Fruit fly (Drosophila melanogaster): ENCODE measurements around the gene RpL30.

RpL30 gene

DNA sequence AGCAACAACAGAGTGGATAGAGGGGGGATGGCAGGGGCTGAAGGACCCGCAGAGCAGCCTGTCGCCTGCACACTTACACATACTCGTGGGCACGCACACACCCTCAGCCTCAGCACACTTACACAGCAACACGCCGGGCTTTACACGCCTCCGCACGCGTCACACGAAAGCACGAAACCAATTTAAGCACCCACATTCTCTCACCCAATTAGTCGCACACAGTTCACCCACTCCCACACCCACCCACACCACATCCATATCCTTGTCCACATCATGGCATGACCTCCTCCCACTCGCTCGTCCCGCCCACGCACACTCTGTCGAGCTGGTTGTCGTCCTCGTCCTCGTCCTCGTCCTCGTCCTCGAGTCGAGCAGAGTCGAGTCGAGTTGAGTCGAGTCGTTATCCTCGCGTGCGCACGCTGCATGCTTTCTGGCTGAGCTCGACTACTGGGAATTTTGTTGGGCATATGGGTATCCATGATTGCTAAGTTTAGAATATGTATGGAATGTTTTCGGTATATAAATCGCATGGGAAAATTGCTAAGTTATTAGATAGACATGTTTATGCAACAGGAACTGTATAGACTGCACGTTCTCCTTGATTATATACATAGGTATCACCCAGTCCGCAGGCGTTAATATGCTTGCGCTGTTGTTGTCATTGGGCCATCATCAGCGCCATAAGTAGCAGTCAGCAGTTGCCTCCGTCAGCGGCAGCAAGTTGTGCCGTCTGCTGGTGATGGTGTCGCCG lies 3.0 kb upstream of the RpL30 start:
- TF ChIP-seq CG17801 (GFP tag; optimal IDR thresholded peaks at IDR 0.05; ENCODE audit: partially characterized antibody) = no peak

DNA sequence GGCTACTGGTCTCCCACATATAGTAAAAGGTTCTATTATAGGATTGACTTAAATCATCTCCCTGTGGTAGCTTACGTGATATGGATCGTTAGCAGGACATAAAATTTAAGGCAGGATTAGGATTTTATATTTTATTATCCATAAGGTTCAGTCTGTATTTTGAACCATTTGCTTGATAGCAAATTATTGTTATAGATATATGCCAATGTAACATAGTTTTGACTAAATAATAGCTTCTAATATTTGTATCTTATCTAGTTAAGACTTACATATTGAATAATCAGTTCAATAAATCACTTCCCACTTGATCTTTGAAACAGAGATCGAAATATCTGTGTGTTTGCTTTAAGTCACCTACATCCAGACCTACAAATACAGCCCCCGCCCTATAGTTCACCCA lies 1.5 kb upstream of the RpL30 start, which contains the start of gene robl37BC:
TSS of gene robl37BC (plus strand) at position 301 of the 400 bp plus-strand sequence.
- no peak for TF ChIP-seq CG17801 (GFP tag; optimal IDR thresholded peaks at IDR 0.05; ENCODE audit: partially characterized antibody)

DNA sequence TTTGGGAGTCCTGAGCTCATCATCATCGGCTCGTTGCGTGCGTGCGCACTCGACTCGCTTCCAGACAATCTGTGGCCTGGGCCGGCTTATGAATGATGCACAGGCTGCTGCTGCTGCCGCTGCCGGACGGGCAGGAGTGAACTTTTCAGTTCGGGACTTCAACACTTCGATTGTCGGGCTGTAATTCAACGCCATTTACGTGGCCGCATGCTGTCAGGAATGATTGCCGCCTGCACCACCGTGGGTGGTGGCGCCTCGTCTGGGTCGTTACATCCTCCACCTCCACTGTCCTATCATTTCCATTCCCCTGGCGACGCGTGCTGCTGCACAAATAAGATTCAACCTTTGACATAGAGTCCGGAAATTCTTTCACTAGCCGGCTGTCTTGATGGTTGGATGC lies 931 bp upstream of the RpL30 start:
- no peak for TF ChIP-seq CG17801 (GFP tag; optimal IDR thresholded peaks at IDR 0.05; ENCODE audit: partially characterized antibody)

DNA sequence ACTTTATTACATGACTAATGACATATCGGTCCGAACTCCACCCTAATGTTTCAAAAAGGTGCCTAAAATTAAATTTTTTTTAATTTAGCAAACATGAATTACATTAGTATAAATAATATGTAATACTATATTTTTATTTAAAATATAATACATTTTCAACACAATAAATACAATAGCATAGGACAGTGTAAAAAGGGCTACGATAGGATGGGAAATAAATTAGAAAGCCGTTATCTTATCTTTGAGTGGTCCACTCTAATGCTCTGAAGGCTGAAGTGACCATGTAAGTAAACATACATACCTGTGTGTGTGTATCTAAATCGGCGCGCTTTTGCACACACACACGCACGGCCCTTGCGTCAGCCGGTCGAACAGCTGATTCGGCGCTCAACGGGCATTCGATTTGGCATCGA lies 6.1 kb downstream of the RpL30 start, which contains the start of gene CG31793:
TSS of gene CG31793 (plus strand) at position 409 of the 413 bp plus-strand sequence.
- TF ChIP-seq CG17801 (GFP tag; optimal IDR thresholded peaks at IDR 0.05; ENCODE audit: partially characterized antibody) = peak; percentile 73

DNA sequence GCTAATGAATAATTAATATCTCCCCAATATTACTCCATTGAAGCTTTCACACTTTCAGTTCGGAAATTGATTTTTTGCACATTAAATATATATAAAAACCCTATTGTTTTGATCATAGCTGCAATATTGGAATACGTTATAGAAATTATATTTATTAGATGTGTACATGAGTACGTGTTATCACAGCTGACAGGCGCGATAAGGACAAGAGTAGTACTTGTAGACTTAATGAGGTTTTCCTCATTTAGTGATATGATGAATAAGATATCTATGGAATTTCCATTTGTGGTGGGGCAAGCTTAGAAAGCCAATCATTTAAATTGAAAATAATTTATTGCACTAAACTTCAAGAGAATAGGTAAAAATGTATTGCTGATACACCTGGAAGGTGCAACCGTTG lies 6.6 kb downstream of the RpL30 start:
- TF ChIP-seq CG17801 (GFP tag; optimal IDR thresholded peaks at IDR 0.05; ENCODE audit: partially characterized antibody) = no peak

DNA sequence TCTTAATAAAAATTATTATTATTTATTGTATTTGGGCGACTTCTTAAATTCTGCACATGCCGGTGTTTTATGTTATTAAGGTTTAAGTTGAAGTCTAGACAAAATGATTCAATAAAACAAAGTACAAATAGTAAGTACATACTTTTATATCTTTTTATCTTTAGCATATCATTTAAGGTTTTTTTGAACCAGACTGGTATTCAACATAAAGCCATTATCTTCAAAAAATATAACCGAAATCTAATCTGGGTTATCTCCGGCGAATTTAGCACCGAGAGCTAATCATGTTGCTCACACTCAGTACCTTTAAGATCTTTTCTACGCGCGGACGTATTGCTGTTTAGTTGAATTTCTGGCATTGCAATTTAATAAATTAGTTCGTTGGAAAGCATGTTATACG lies 12.0 kb downstream of the RpL30 start, which contains the start of gene CG31792:
TSS of gene CG31792 (plus strand) at position 301 of the 400 bp plus-strand sequence.
- TF ChIP-seq CG17801 (GFP tag; optimal IDR thresholded peaks at IDR 0.05; ENCODE audit: partially characterized antibody) = no peak

DNA sequence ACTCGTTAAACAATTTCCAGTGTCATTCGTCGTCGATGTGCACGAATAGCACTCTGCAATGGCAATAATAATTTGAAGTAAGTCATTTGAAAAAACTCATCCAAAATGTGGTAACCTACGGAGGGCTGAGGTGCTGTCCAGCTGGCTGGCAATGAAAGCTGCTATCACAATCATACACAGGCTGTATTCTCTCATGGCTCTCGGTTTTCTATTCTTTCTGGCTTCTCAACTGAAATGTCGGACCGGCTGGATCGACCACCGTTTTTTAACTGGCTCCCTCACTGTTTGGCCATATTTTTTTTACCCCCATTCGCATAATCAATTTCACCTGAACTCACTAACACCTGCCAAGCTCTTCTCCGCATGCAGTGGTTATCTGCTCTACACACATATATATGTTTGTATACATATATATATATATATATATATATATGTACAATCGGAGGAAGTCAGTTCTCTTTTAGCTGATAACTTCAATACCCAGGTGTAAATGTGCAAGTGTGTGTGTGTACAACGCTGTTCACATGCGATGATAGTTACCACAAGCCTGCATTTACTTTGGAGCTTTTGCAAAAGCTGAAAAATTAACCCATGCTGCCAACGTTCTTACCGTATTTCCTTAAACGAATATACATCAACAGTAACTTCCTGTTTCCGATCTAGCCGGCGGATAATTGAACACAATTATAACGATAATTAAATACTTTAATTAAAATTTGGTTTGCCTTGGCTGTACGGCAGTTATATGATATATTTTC lies 13.3 kb downstream of the RpL30 start, which contains the start of gene CG10650:
TSS of gene CG10650 (minus strand) at position 275 of the 758 bp plus-strand sequence.
- no peak for TF ChIP-seq CG17801 (GFP tag; optimal IDR thresholded peaks at IDR 0.05; ENCODE audit: partially characterized antibody)

DNA sequence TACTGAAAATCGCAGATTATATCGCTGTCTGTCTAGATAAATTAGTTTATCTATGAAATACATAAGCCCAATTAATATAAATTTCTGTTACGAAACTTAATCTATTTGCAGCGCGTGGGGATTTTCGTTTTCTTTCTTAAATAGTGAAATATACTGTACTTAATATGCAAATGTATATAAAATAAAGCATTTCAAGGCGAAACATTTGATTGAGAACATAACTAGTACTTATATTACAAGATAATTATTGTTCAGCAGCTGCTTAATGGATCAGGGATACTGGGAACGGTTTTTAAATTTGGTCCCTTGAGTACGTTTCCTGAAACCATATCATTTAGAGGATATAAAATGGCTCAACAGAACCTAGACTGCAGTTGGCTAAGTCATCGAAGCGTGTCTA lies 16.9 kb downstream of the RpL30 start, which contains the start of gene CG46465:
TSS of gene CG46465 (plus strand) at position 301 of the 400 bp plus-strand sequence.
- no peak for TF ChIP-seq CG17801 (GFP tag; optimal IDR thresholded peaks at IDR 0.05; ENCODE audit: partially characterized antibody)

DNA sequence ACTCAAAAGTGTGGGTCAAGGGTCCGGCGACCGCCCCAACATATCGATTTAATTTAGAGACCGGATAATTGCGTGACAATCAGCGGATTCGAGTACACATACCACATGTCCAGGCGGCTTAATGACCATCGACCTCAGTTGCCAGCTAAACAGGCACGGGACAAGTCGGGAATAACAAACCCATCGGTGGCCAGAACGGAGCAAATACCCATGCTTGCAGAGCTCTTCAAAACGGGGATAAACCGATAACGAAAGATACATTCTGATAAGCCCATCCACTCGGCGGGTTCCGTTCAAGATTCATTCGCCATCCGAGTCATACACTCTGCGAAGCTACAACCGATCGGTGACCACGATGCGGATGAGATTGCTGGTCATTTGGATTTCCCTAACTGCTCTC lies 18.4 kb downstream of the RpL30 start, which contains the start of gene CG15169:
TSS of gene CG15169 (plus strand) at position 301 of the 400 bp plus-strand sequence.
- TF ChIP-seq CG17801 (GFP tag; optimal IDR thresholded peaks at IDR 0.05; ENCODE audit: partially characterized antibody) = no peak

DNA sequence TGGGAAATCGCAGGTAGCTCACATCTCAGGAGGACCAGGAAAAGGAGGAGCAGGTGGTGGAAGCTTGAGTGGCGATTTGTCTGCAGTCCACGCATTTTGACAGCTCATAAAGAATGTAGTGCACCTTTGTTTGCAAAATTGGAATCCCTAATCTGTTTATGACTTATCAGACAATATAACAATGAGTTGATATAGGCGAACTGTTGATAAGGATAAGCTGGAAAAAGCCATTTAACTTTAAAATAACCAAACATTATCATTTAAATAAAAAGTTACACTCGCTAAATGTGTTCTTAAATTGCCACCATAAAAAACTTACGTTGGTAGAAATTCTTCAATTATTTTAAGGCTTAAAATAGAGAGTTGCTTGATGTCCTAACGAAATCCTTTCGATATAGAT lies 19.0 kb downstream of the RpL30 start, which contains the start of gene CG15170:
TSS of gene CG15170 (minus strand) at position 101 of the 400 bp plus-strand sequence.
- no peak for TF ChIP-seq CG17801 (GFP tag; optimal IDR thresholded peaks at IDR 0.05; ENCODE audit: partially characterized antibody)

DNA sequence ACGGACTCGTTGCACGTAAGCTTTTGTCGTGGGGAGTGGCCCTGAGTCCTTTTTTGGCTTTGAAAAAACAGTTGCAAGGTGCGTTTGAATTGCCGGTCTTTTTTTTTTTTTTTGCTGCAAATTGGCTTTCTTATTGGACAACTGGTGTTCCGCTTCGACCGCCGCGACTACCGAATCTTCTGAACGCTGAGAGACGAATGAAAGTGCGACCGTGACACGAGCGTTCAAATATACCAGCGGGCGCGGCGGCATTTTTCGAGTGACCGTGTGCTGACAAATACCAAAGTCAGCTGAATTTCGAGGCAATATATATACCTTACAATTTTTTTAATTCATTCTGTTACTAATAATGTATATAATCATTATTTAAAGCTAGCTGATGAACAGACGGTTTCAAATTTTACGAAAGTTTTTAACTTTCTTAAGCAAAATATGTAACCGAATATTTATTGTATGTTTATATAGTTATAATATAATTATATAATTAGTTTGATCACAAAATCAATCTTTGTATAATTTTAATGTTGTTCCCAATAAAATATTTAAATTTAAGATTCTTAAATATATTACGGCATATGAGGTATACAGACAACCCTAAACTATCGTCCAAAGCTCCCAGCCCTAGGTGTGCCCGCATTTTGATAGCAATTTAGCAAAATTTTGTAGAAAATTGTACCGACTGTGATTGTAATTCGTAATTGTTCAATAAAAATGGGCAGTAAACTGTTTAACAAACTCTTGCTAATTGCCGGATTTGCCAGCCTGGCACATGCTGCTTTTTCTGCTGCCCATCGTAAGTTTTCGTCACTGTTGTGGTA lies 21.8 kb downstream of the RpL30 start, which contains the start of the genes Swip-1 and EMC5:
TSS of gene Swip-1 (minus strand) at position 203 of the 818 bp plus-strand sequence.
TSS of gene EMC5 (plus strand) at position 630 of the 818 bp plus-strand sequence.
- peak; percentile 43 for TF ChIP-seq CG17801 (GFP tag; optimal IDR thresholded peaks at IDR 0.05; ENCODE audit: partially characterized antibody)

DNA sequence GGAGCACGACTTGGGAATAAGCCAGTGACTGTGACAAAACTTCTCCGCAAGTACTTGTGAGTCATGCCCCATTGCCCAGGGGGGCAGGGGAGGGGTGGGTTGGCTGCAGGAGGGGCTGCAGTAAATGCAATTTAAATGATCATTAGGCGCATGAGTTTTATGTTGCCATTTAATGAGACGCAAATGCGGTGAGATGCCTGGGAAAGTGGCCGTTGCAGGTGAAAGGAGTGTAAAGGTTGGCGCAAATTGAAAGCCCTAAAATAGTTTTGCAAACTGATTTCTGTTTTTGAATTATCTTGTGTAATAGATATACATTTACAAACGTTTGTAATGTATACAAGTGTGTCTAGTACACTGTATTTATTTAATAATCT lies 23.0 kb downstream of the RpL30 start:
- no peak for TF ChIP-seq CG17801 (GFP tag; optimal IDR thresholded peaks at IDR 0.05; ENCODE audit: partially characterized antibody)

DNA sequence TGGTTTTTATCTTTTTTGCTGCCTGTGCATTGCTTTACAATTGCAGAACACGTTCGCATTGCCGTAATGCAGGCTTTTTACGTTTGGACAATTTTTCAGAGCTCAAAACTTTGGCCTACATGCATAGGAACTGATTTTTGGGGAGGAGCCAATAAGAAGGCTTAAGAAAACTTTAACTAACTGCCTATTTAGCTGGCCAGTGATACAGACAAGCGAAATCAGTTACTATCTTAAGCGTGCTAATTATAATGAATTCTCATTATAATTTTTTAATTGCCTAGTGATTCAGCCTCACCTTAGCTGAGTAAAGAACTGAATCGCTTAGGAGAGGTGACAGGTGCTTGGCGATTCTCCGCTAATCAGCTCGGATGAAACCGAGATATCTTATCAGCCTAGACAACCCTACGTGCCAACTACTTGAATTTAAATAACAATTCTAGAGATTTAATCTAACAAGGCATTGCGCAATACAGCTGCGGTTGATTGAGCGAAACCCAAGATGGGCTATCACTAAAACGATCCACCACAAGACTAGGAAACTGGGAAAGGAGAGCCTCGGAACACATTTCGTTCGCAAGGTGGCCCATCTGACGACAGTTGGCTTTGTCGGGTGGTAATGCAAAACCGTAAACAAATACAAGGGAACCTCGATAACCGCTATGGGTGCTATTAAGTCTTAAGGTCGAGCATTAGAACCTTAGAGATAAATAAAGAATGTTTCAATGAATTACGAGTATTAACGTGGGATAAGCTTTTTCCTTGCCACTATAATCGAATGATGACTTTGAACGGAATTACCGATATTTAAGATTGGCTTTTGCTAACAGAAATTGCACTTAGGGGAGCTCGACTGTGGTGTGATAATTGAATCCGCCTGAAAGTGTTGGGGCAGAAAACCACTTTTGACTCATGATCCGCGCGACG lies 23.6 kb downstream of the RpL30 start:
- TF ChIP-seq CG17801 (GFP tag; optimal IDR thresholded peaks at IDR 0.05; ENCODE audit: partially characterized antibody) = no peak

Measured in ovary, adult (tissue).